Fruit fly (Drosophila melanogaster): Measurements from ENCODE around the gene spd-2.
A peak's percentile ranks its signal among the peaks of the same experiment; 100 is the strongest.

Gene spd-2

dm6 chr3L:16602736-16603144 is 7.9 kb upstream of the spd-2 start, which contains the start of gene Arts (continued):
- TF ChIP-seq ss (GFP tag; optimal IDR thresholded peaks at IDR 0.05) (peak in 1 of 2 experiments; percentile 49), Ets96B (tag; optimal IDR thresholded peaks at IDR 0.05) (peak; percentile 13), CG8119 (GFP tag; IDR thresholded peaks at IDR 0.05) (no peak), CG6276 (GFP tag; optimal IDR thresholded peaks at IDR 0.05) (no peak), lz (GFP tag; optimal IDR thresholded peaks at IDR 0.05) (peak; percentile 13), acj6 (GFP tag; optimal IDR thresholded peaks at IDR 0.05) (peak; percentile 44), OdsH (GFP tag; optimal IDR thresholded peaks at IDR 0.05) (peak; percentile 20), CG11762 (GFP tag; optimal IDR thresholded peaks at IDR 0.05; ENCODE audit: insufficient read depth) (no peak), Hr4 (GFP tag; optimal IDR thresholded peaks at IDR 0.05) (peak; percentile 30), CG8632 (GFP tag; optimal IDR thresholded peaks at IDR 0.05) (no peak), CG8319 (GFP tag; optimal IDR thresholded peaks at IDR 0.05) (no peak)

- peak; percentile 69 for TF ChIP-seq Eip78C (GFP tag)
- TF ChIP-seq CG7368 (GFP tag; optimal IDR thresholded peaks at IDR 0.05), result no peak
Measured at dm6 chr3L:16590860-16591259, 4.0 kb downstream of the spd-2 start, which contains the start of gene tra. Gene tra, minus strand, starts transcription at chr3L:16591050.

dm6 chr3L:16587994-16588622 is 6.7 kb downstream of the spd-2 start:
- TF ChIP-seq CG8632 (GFP tag; optimal IDR thresholded peaks at IDR 0.05) (peak; percentile 20), CG1621 (tag; optimal IDR thresholded peaks at IDR 0.05) (peak; percentile 37), cyc (GFP tag; optimal IDR thresholded peaks at IDR 0.05) (peak; percentile 50), CG3919 (GFP tag; optimal IDR thresholded peaks at IDR 0.05) (peak; percentile 59), spab (GFP tag; optimal IDR thresholded peaks at IDR 0.05) (no peak), CG6163 (GFP tag; IDR thresholded peaks at IDR 0.05) (peak; percentile 38; the same call in 1 of the 3 replicates), CG10631 (GFP tag; optimal IDR thresholded peaks at IDR 0.05) (no peak), CG3032 (tag; optimal IDR thresholded peaks at IDR 0.05) (peak; percentile 57), CG16779 (tag; optimal IDR thresholded peaks at IDR 0.05) (no peak), CG15336 (GFP tag; IDR thresholded peaks at IDR 0.05) (peak; percentile 43; the same call in 1 of the 2 replicates), CG6792 (GFP tag; optimal IDR thresholded peaks at IDR 0.05) (peak; percentile 10), Met (GFP tag; optimal IDR thresholded peaks at IDR 0.05) (no peak), fd59A (GFP tag; optimal IDR thresholded peaks at IDR 0.05) (no peak), CG4318 (GFP tag; optimal IDR thresholded peaks at IDR 0.05) (no peak), Eip78C (GFP tag) (peak; percentile 55), Hr39 (GFP tag; optimal IDR thresholded peaks at IDR 0.05) (peak; percentile 49), CG6808 (GFP tag; optimal IDR thresholded peaks at IDR 0.05) (no peak), esn (GFP tag; optimal IDR thresholded peaks at IDR 0.05) (peak; percentile 66), Hr38 (GFP tag; optimal IDR thresholded peaks at IDR 0.05) (no peak), CG11902 (GFP tag; optimal IDR thresholded peaks at IDR 0.05) (peak; percentile 21), OdsH (GFP tag; optimal IDR thresholded peaks at IDR 0.05) (peak; percentile 55), lz (GFP tag; optimal IDR thresholded peaks at IDR 0.05) (peak; percentile 52), fkh (GFP tag; optimal IDR thresholded peaks at IDR 0.05) (peak; percentile 53), Ets21C (GFP tag; optimal IDR thresholded peaks at IDR 0.05) (peak; percentile 54), acj6 (GFP tag; optimal IDR thresholded peaks at IDR 0.05) (peak; percentile 30), CG31627 (GFP tag; optimal IDR thresholded peaks at IDR 0.05) (peak; percentile 61), CG8119 (GFP tag; IDR thresholded peaks at IDR 0.05) (0 out of 3 replicates have a peak, but pooled peaks have one; percentile 54), Sox14 (GFP tag; optimal IDR thresholded peaks at IDR 0.05) (peak; percentile 64), eg (GFP tag; IDR thresholded peaks at IDR 0.05) (peak; percentile 73), topi (GFP tag; optimal IDR thresholded peaks at IDR 0.05) (peak; percentile 42), pdm3 (GFP tag; optimal IDR thresholded peaks at IDR 0.05) (no peak), Eip75B (GFP tag; optimal IDR thresholded peaks at IDR 0.05) (peak; percentile 32), dsx (GFP tag; optimal IDR thresholded peaks at IDR 0.05; ENCODE audit: poor library complexity, severe bottlenecking) (peak; percentile 7), net (GFP tag; optimal IDR thresholded peaks at IDR 0.05) (no peak), Ets96B (tag; optimal IDR thresholded peaks at IDR 0.05) (peak; percentile 50)
